Fruit fly (Drosophila melanogaster): ENCODE measurements around the gene Taf3.
A peak's percentile ranks its signal among the peaks of the same experiment; 100 is the strongest.

The Taf3 gene

dm6 chr4:501479-501993 lies 34.9 kb upstream of the Taf3 start, which contains the start of gene zfh2 (continued):
- no peak; the same call in 2 of the 3 replicates for TF ChIP-seq row (GFP tag; IDR thresholded peaks at IDR 0.05)
- peak; percentile 54 for TF ChIP-seq vvl (GFP tag; IDR thresholded peaks at IDR 0.05)
- peak in 1 of 2 experiments; percentile 40 for TF ChIP-seq Eip74EF (GFP tag; optimal IDR thresholded peaks at IDR 0.05)
- TF ChIP-seq CG10543 (GFP tag; optimal IDR thresholded peaks at IDR 0.05): peak; percentile 32
- TF ChIP-seq CG17568 (GFP tag; optimal IDR thresholded peaks at IDR 0.05): peak; percentile 51
- TF ChIP-seq CG7987 (GFP tag; optimal IDR thresholded peaks at IDR 0.05): peak; percentile 25
- TF ChIP-seq CG4328 (GFP tag; optimal IDR thresholded peaks at IDR 0.05): no peak
- TF ChIP-seq Adf1 (GFP tag; IDR thresholded peaks at IDR 0.05): no peak; the same call in 1 of the 2 replicates
- peak; percentile 46 for TF ChIP-seq nom (GFP tag; optimal IDR thresholded peaks at IDR 0.05)
- peak; percentile 53; the same call in 1 of the 3 replicates for TF ChIP-seq CG34224 (GFP tag; IDR thresholded peaks at IDR 0.05; ENCODE audit: partially characterized antibody)
- TF ChIP-seq ase (GFP tag; IDR thresholded peaks at IDR 0.05): no peak

dm6 chr4:499080-499479 lies 32.5 kb upstream of the Taf3 start:
- TF ChIP-seq Doc3 (GFP tag; IDR thresholded peaks at IDR 0.05; ENCODE audit: partially characterized antibody): no peak
- no peak for TF ChIP-seq dysf (GFP tag; IDR thresholded peaks at IDR 0.05)
- TF ChIP-seq dmrt11E (tag; optimal IDR thresholded peaks at IDR 0.05): no peak
- TF ChIP-seq CG12769 (tag; optimal IDR thresholded peaks at IDR 0.05): no peak
- no peak for TF ChIP-seq CG2116 (GFP tag; optimal IDR thresholded peaks at IDR 0.05)
- no peak for TF ChIP-seq CG10959 (GFP tag; IDR thresholded peaks at IDR 0.05)
- no peak for TF ChIP-seq Optix (GFP tag; IDR thresholded peaks at IDR 0.05)
- peak; percentile 81 for TF ChIP-seq Blimp-1 (GFP tag; optimal IDR thresholded peaks at IDR 0.05)
- no peak for TF ChIP-seq C15 (GFP tag; IDR thresholded peaks at IDR 0.05)
- TF ChIP-seq CG4854 (GFP tag; optimal IDR thresholded peaks at IDR 0.05): no peak
- no peak for TF ChIP-seq inv (GFP tag; IDR thresholded peaks at IDR 0.05; ENCODE audit: partially characterized antibody)
- TF ChIP-seq CG2199 (GFP tag; IDR thresholded peaks at IDR 0.05): 0 out of 3 replicates have a peak, but pooled peaks have one; percentile 33
- no peak for TF ChIP-seq MBD-R2 (GFP tag; IDR thresholded peaks at IDR 0.05)
- no peak for TF ChIP-seq zfh2 (GFP tag; optimal IDR thresholded peaks at IDR 0.05)
- TF ChIP-seq CG13894 (tag; optimal IDR thresholded peaks at IDR 0.05): peak; percentile 80
- TF ChIP-seq CG7556 (GFP tag; optimal IDR thresholded peaks at IDR 0.05): no peak
- TF ChIP-seq CG31224 (GFP tag; IDR thresholded peaks at IDR 0.05): no peak
- TF ChIP-seq NK7.1 (GFP tag; optimal IDR thresholded peaks at IDR 0.05): no peak
- TF ChIP-seq Six4 (GFP tag; optimal IDR thresholded peaks at IDR 0.05): no peak
- TF ChIP-seq Pdp1 (GFP tag; optimal IDR thresholded peaks at IDR 0.05): no peak
- no peak for TF ChIP-seq Usf (GFP tag; optimal IDR thresholded peaks at IDR 0.05)
- no peak for TF ChIP-seq CG10209 (GFP tag; optimal IDR thresholded peaks at IDR 0.05)
- no peak for TF ChIP-seq CG3281 (GFP tag; optimal IDR thresholded peaks at IDR 0.05)
- TF ChIP-seq CG2678 (tag; optimal IDR thresholded peaks at IDR 0.05): no peak
- peak; percentile 39 for TF ChIP-seq sens (GFP tag)
- TF ChIP-seq lmd (GFP tag; IDR thresholded peaks at IDR 0.05): no peak
- TF ChIP-seq Taf1 (GFP tag; IDR thresholded peaks at IDR 0.05): no peak
- TF ChIP-seq Hey (tag; optimal IDR thresholded peaks at IDR 0.05): no peak
- no peak for TF ChIP-seq ranshi (GFP tag; IDR thresholded peaks at IDR 0.05)
- no peak for TF ChIP-seq CG10654 (GFP tag; optimal IDR thresholded peaks at IDR 0.05)
- TF ChIP-seq ems (GFP tag; optimal IDR thresholded peaks at IDR 0.05): no peak
- TF ChIP-seq jigr1 (GFP tag; IDR thresholded peaks at IDR 0.05): no peak
- TF ChIP-seq CG1233 (GFP tag; optimal IDR thresholded peaks at IDR 0.05): no peak
- no peak for TF ChIP-seq CG14441 (GFP tag; IDR thresholded peaks at IDR 0.05)
- no peak for TF ChIP-seq zen (tag; optimal IDR thresholded peaks at IDR 0.05)
